Worm (Caenorhabditis elegans) whole organism, mixed stage, embryonic: ENCODE data around the gene cpg-19.

Source experiments
- M03D4.4 ChIP-seq: sonication (generic microtip); optimal IDR thresholded peaks from 2 replicates; lab custom pipeline; 2017; ENCODE audit warnings: mild to moderate bottlenecking, missing genetic modification characterization, missing compliant biosample characterization
- bed-3 ChIP-seq: fragments of 200-800 bp; sonication (Bioruptor generic); optimal IDR thresholded peaks from 3 replicates; lab custom pipeline; 2018; ENCODE audit warnings: mild to moderate bottlenecking, missing genetic modification characterization, moderate library complexity, missing compliant biosample characterization
- blmp-1 ChIP-seq: fragments of 150-350 bp; optimal IDR thresholded peaks from 2 replicates; lab custom pipeline; 2014; ENCODE audit warnings: missing biosample characterization, missing genetic modification characterization
- ceh-39 ChIP-seq: fragments of 150-350 bp; optimal IDR thresholded peaks from 2 replicates; lab custom pipeline; 2014; ENCODE audit warnings: missing biosample characterization, missing genetic modification characterization
- ceh-43 ChIP-seq: fragments of 200-800 bp; sonication (Bioruptor generic); optimal IDR thresholded peaks from 2 replicates; lab custom pipeline; 2018; ENCODE audit warnings: mild to moderate bottlenecking, missing genetic modification characterization, moderate library complexity, missing compliant biosample characterization
- ceh-83 ChIP-seq: fragments of 200-800 bp; sonication (Bioruptor generic); optimal IDR thresholded peaks from 2 replicates; lab custom pipeline; 2018; ENCODE audit warnings: mild to moderate bottlenecking, missing genetic modification characterization, missing compliant biosample characterization
- ces-1 ChIP-seq: fragments of 150-350 bp; optimal IDR thresholded peaks from 2 replicates; lab custom pipeline; 2014; ENCODE audit warnings: missing biosample characterization, missing genetic modification reagents, missing genetic modification characterization
- cnd-1 ChIP-seq: fragments of 200-800 bp; sonication (Bioruptor generic); optimal IDR thresholded peaks from 2 replicates; lab custom pipeline; 2018; ENCODE audit warnings: mild to moderate bottlenecking, missing genetic modification characterization, missing compliant biosample characterization
- drap-1 ChIP-seq: fragments of 200-800 bp; sonication (Bioruptor generic); optimal IDR thresholded peaks from 3 replicates; lab custom pipeline; 2018; ENCODE audit warnings: mild to moderate bottlenecking, missing genetic modification characterization, missing compliant biosample characterization
- elt-1 ChIP-seq: sonication (generic microtip); optimal IDR thresholded peaks from 2 replicates; lab custom pipeline; 2017; ENCODE audit warnings: missing genetic modification characterization, mild to moderate bottlenecking, missing compliant biosample characterization, antibody characterized with exemption, moderate library complexity, borderline replicate concordance; ENCODE audit not compliant: insufficient read depth
- elt-3 ChIP-seq: fragments of 150-350 bp; optimal IDR thresholded peaks from 2 replicates; lab custom pipeline; 2014; ENCODE audit warnings: missing biosample characterization, missing genetic modification characterization
- flh-1 ChIP-seq: fragments of 200-800 bp; sonication (Bioruptor generic); optimal IDR thresholded peaks from 2 replicates; lab custom pipeline; 2018; ENCODE audit warnings: mild to moderate bottlenecking, missing genetic modification characterization, moderate library complexity, missing compliant biosample characterization
- ham-2 ChIP-seq: fragments of 200-800 bp; sonication (Bioruptor generic); optimal IDR thresholded peaks from 2 replicates; lab custom pipeline; 2018; ENCODE audit warnings: mild to moderate bottlenecking, missing genetic modification characterization, missing compliant biosample characterization
- hlh-1 ChIP-seq: fragments of 150-350 bp; optimal IDR thresholded peaks from 2 replicates; lab custom pipeline; 2014; ENCODE audit warnings: missing biosample characterization, missing genetic modification reagents, missing genetic modification characterization
- lin-13 ChIP-seq: fragments of 150-350 bp; optimal IDR thresholded peaks from 2 replicates; lab custom pipeline; 2014; ENCODE audit warnings: missing biosample characterization, missing genetic modification characterization
- lin-32 ChIP-seq: fragments of 200-800 bp; sonication (Bioruptor generic); optimal IDR thresholded peaks from 2 replicates; lab custom pipeline; 2018; ENCODE audit warnings: mild to moderate bottlenecking, missing genetic modification characterization, missing compliant biosample characterization
- lsy-2 ChIP-seq: fragments of 150-350 bp; optimal IDR thresholded peaks from 2 replicates; lab custom pipeline; 2014; ENCODE audit warnings: missing biosample characterization, missing genetic modification characterization
- mab-5 ChIP-seq: fragments of 150-350 bp; optimal IDR thresholded peaks from 2 replicates; lab custom pipeline; 2014; ENCODE audit warnings: missing biosample characterization, missing genetic modification characterization
- mep-1 ChIP-seq: fragments of 150-350 bp; optimal IDR thresholded peaks from 2 replicates; lab custom pipeline; 2017; ENCODE audit warnings: missing biosample characterization, missing genetic modification reagents, missing genetic modification characterization, inconsistent platforms
- mls-2 ChIP-seq: sonication (generic microtip); optimal IDR thresholded peaks from 2 replicates; lab custom pipeline; 2016; ENCODE audit warnings: mild to moderate bottlenecking, missing genetic modification characterization, moderate library complexity, missing compliant biosample characterization
- nhr-12 ChIP-seq: fragments of 150-350 bp; optimal IDR thresholded peaks from 2 replicates; lab custom pipeline; 2014; ENCODE audit warnings: missing biosample characterization, missing genetic modification characterization
- nhr-2 ChIP-seq: fragments of 150-350 bp; optimal IDR thresholded peaks from 2 replicates; lab custom pipeline; 2014; ENCODE audit warnings: missing biosample characterization, missing genetic modification characterization
- nhr-237 ChIP-seq: fragments of 150-350 bp; optimal IDR thresholded peaks from 2 replicates; lab custom pipeline; 2014; ENCODE audit warnings: missing biosample characterization, missing genetic modification characterization
- nhr-28 ChIP-seq: fragments of 150-350 bp; optimal IDR thresholded peaks from 2 replicates; lab custom pipeline; 2014; ENCODE audit warnings: missing biosample characterization, missing genetic modification characterization
- nhr-76 ChIP-seq: sonication (generic microtip); optimal IDR thresholded peaks from 2 replicates; lab custom pipeline; 2017; ENCODE audit warnings: missing biosample characterization, missing genetic modification characterization
- pha-4 ChIP-seq: fragments of 150-350 bp; optimal IDR thresholded peaks from 2 replicates; lab custom pipeline; 2018; ENCODE audit warnings: missing biosample characterization, missing genetic modification reagents, missing genetic modification characterization
- sem-2 ChIP-seq: fragments of 200-800 bp; sonication (Bioruptor generic); optimal IDR thresholded peaks from 2 replicates; lab custom pipeline; 2018; ENCODE audit warnings: mild to moderate bottlenecking, missing genetic modification characterization, missing compliant biosample characterization
- snpc-4 ChIP-seq: fragments of 150-350 bp; optimal IDR thresholded peaks from 2 replicates; lab custom pipeline; 2014; ENCODE audit warnings: missing biosample characterization, missing genetic modification characterization
- sptf-1 ChIP-seq: sonication (generic microtip); optimal IDR thresholded peaks from 2 replicates; lab custom pipeline; 2017; ENCODE audit warnings: mild to moderate bottlenecking, missing genetic modification characterization, moderate library complexity, missing compliant biosample characterization
- tbx-8 ChIP-seq: fragments of 200-800 bp; sonication (Bioruptor generic); optimal IDR thresholded peaks from 2 replicates; lab custom pipeline; 2018; ENCODE audit warnings: mild to moderate bottlenecking, missing genetic modification characterization, moderate library complexity, missing compliant biosample characterization
- unc-120 ChIP-seq: sonication (generic microtip); optimal IDR thresholded peaks from 2 replicates; lab custom pipeline; 2017; ENCODE audit warnings: missing genetic modification characterization, missing compliant biosample characterization; ENCODE audit not compliant: poor library complexity, severe bottlenecking
- unc-39 ChIP-seq: fragments of 150-350 bp; optimal IDR thresholded peaks from 2 replicates; lab custom pipeline; 2014; ENCODE audit warnings: missing biosample characterization, missing genetic modification characterization
- unc-62 ChIP-seq: fragments of 150-350 bp; optimal IDR thresholded peaks from 2 replicates; lab custom pipeline; 2014; ENCODE audit warnings: missing biosample characterization, missing genetic modification reagents, missing genetic modification characterization
- zip-8 ChIP-seq: fragments of 150-350 bp; optimal IDR thresholded peaks from 2 replicates; lab custom pipeline; 2014; ENCODE audit warnings: missing biosample characterization, missing genetic modification characterization
- ztf-11 ChIP-seq: fragments of 150-350 bp; optimal IDR thresholded peaks from 2 replicates; lab custom pipeline; 2014; ENCODE audit warnings: missing biosample characterization, missing genetic modification characterization

cpg-19 gene

DNA sequence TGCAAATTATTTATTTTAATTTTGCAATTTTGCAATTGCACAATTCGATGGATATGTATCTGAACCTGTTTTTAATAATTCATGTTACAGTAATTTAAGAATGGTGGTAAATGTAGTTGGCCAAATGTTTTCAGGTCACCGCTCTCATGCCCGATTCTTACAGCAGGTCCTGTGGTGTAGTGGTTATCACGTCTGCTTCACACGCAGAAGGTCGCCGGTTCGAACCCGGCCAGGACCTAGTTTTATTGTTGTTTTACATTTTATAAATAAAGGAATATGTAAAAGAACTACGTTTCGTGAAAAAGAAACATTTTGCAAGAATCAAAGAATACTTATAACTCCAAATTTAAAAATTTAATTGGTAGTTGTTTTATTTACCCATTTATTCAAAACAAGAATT lies 31.4 kb upstream of the cpg-19 start:
- TF ChIP-seq lin-32 (no peak), flh-1 (no peak), bed-3 (GFP tag; lab: Kevin White, UChicago) (no peak), elt-3 (tag; lab: Kevin White, UChicago) (no peak), ztf-11 (tag; lab: Kevin White, UChicago) (no peak), lsy-2 (tag; lab: Kevin White, UChicago) (no peak), elt-1 (tag; lab: Kevin White, UChicago) (no peak), sem-2 (GFP tag; lab: Kevin White, UChicago) (no peak), nhr-76 (tag; lab: Kevin White, UChicago) (no peak), blmp-1 (tag; lab: Kevin White, UChicago) (no peak)

DNA sequence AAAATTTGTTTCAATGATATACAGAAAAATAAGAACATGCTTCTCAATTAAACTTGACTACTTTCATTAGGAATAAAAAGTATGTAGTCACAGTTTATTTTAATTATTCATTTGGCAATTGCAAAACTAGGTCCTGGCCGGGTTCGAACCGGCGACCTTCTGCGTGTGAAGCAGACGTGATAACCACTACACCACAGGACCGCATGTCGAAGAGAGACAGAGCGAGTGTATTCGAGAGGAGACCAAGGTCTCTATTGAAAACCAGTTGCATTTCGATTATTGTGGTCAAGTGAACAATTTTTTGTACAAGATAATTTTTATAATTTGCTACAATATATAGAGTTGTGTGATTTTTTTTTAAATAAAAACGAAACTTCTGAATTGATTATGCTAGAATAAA lies 30.8 kb upstream of the cpg-19 start:
- TF ChIP-seq tbx-8 (peak; percentile 8), flh-1 (no peak), ces-1 (GFP tag; lab: Kevin White, UChicago) (peak; percentile 1), ceh-43 (GFP tag; lab: Kevin White, UChicago) (peak; percentile 59), nhr-237 (no peak), elt-3 (tag; lab: Kevin White, UChicago) (no peak), lin-13 (tag; lab: Kevin White, UChicago) (peak; percentile 9), mab-5 (tag; lab: Kevin White, UChicago) (no peak), nhr-2 (tag; lab: Kevin White, UChicago) (no peak), unc-62 (peak; percentile 29), mep-1 (tag; lab: Kevin White, UChicago) (peak; percentile 69), sptf-1 (tag; lab: Kevin White, UChicago) (peak; percentile 84), nhr-28 (tag; lab: Kevin White, UChicago) (no peak), drap-1 (GFP tag; lab: Kevin White, UChicago) (peak; percentile 82), zip-8 (tag; lab: Kevin White, UChicago) (no peak), ceh-83 (GFP tag; lab: Kevin White, UChicago) (peak; percentile 81), hlh-1 (no peak), lsy-2 (tag; lab: Kevin White, UChicago) (peak; percentile 21), cnd-1 (peak; percentile 79), unc-120 (tag; lab: Kevin White, UChicago) (peak; percentile 48), bed-3 (GFP tag; lab: Kevin White, UChicago) (peak; percentile 41), mls-2 (tag; lab: Kevin White, UChicago) (peak; percentile 79), nhr-12 (tag; lab: Kevin White, UChicago) (no peak), ham-2 (GFP tag; lab: Kevin White, UChicago) (peak; percentile 55), lin-32 (peak; percentile 33), ztf-11 (tag; lab: Kevin White, UChicago) (no peak), snpc-4 (tag; lab: Kevin White, UChicago) (no peak), sem-2 (GFP tag; lab: Kevin White, UChicago) (peak; percentile 47), elt-1 (tag; lab: Kevin White, UChicago) (no peak), ceh-39 (tag; lab: Kevin White, UChicago) (no peak), blmp-1 (tag; lab: Kevin White, UChicago) (no peak), M03D4.4 (peak; percentile 81), pha-4 (tag; lab: Kevin White, UChicago) (peak; percentile 21), unc-39 (no peak), nhr-76 (tag; lab: Kevin White, UChicago) (no peak)
- TF ChIP-seq, all 35 proteins: peak for 19

DNA sequence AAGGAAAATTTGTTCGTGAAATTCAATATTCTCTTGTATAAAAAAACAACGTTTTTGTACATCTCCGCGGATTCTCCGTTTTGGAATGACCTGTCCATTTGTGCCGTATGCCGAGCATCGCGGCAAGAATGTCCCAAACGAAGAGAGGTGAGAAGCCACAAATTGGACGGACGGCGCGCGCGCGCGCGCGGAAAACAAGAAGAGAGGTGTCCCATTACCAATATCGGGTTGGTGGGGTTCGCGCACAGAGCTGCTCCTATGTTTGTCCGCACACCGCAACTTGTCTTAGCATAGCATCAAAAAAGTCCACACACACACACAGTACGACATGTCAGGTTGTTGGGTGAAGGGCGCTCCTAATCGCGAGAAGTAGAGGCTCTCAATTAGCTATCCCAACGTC lies 30.1 kb upstream of the cpg-19 start:
- no peak for TF ChIP-seq elt-1 (tag; lab: Kevin White, UChicago)
- no peak for TF ChIP-seq ceh-83 (GFP tag; lab: Kevin White, UChicago)
- no peak for TF ChIP-seq flh-1
- TF ChIP-seq snpc-4 (tag; lab: Kevin White, UChicago) = no peak
- no peak for TF ChIP-seq cnd-1
- no peak for TF ChIP-seq unc-39

DNA sequence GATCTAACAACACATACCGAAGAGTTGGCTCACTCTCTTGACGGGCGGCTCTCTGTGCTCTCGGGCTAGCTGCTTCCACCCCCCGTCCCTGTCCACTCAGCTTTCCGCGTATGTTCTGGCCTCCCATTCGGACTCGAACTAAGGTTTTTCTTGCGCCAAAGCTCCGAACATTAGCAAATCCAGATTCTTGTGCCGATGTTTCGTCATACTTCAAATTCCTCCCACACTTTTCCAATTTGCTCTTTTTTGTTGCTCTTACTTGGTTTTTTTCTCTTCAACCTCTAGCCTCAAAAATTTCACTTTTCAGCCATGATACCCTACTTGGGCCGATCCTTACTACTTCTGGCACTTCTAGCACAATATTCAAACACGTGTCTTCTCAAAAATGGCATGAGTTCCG lies 26.7 kb upstream of the cpg-19 start, which contains the start of gene cdh-9:
TSS of gene cdh-9 (plus strand) at position 301 of the 400 bp plus-strand sequence.
- TF ChIP-seq flh-1 (no peak), drap-1 (GFP tag; lab: Kevin White, UChicago) (no peak), elt-3 (tag; lab: Kevin White, UChicago) (no peak), nhr-237 (no peak), snpc-4 (tag; lab: Kevin White, UChicago) (no peak), unc-62 (no peak), ceh-43 (GFP tag; lab: Kevin White, UChicago) (no peak), mep-1 (tag; lab: Kevin White, UChicago) (no peak), unc-39 (no peak), elt-1 (tag; lab: Kevin White, UChicago) (no peak), ces-1 (GFP tag; lab: Kevin White, UChicago) (no peak), sem-2 (GFP tag; lab: Kevin White, UChicago) (no peak), unc-120 (tag; lab: Kevin White, UChicago) (no peak), mls-2 (tag; lab: Kevin White, UChicago) (no peak), lsy-2 (tag; lab: Kevin White, UChicago) (no peak), nhr-28 (tag; lab: Kevin White, UChicago) (no peak), ham-2 (GFP tag; lab: Kevin White, UChicago) (no peak), lin-13 (tag; lab: Kevin White, UChicago) (no peak), M03D4.4 (no peak), mab-5 (tag; lab: Kevin White, UChicago) (no peak)
